Worm (Caenorhabditis elegans) whole organism, L3 larva: ENCODE measurements around the gene D1025.10.

ENCODE experiments used
- R02D3.7 ChIP-seq: fragments of 150-350 bp; optimal IDR thresholded peaks from 2 replicates; lab custom pipeline; 2014; ENCODE audit warnings: missing biosample characterization, missing genetic modification characterization
- ZK546.5 ChIP-seq: sonication (generic microtip); optimal IDR thresholded peaks from 2 replicates; lab custom pipeline; 2017; ENCODE audit warnings: missing biosample characterization, missing genetic modification characterization
- aly-2 ChIP-seq: fragments of 150-350 bp; optimal IDR thresholded peaks from 2 replicates; lab custom pipeline; 2014; ENCODE audit warnings: missing biosample characterization, missing genetic modification characterization
- ama-1 ChIP-seq: fragments of 150-350 bp; optimal IDR thresholded peaks from 2 replicates; lab custom pipeline; 2018
- ceh-16 ChIP-seq: sonication (generic microtip); optimal IDR thresholded peaks from 2 replicates; lab custom pipeline; 2017; ENCODE audit warnings: missing biosample characterization, missing genetic modification characterization
- ceh-28 ChIP-seq: fragments of 150-350 bp; optimal IDR thresholded peaks from 2 replicates; lab custom pipeline; 2014; ENCODE audit warnings: missing biosample characterization, missing genetic modification reagents, missing genetic modification characterization
- ceh-82 ChIP-seq: fragments of 150-350 bp; optimal IDR thresholded peaks from 2 replicates; lab custom pipeline; 2014; ENCODE audit warnings: missing biosample characterization, missing genetic modification characterization
- ceh-9 ChIP-seq: sonication (generic microtip); optimal IDR thresholded peaks from 2 replicates; lab custom pipeline; 2018; ENCODE audit warnings: missing biosample characterization, missing genetic modification characterization
- daf-12 ChIP-seq: fragments of 150-350 bp; optimal IDR thresholded peaks from 2 replicates; lab custom pipeline; 2014; ENCODE audit warnings: missing biosample characterization, missing genetic modification reagents, missing genetic modification characterization
- egl-27 ChIP-seq: sonication (generic microtip); optimal IDR thresholded peaks from 4 replicates; lab custom pipeline; 2017; ENCODE audit warnings: missing biosample characterization, missing genetic modification reagents, missing genetic modification characterization
- egl-5 ChIP-seq: fragments of 150-350 bp; optimal IDR thresholded peaks from 2 replicates; lab custom pipeline; 2017; ENCODE audit warnings: missing biosample characterization, missing genetic modification reagents, missing genetic modification characterization, inconsistent platforms
- elt-1 ChIP-seq: fragments of 150-350 bp; optimal IDR thresholded peaks from 2 replicates; lab custom pipeline; 2014; ENCODE audit warnings: missing biosample characterization, missing genetic modification characterization
- elt-2 ChIP-seq: sonication (generic microtip); optimal IDR thresholded peaks from 2 replicates; lab custom pipeline; 2016; ENCODE audit warnings: missing genetic modification reagents, mild to moderate bottlenecking, missing genetic modification characterization, missing compliant biosample characterization
- elt-3 ChIP-seq, 3 experiments: fragments of 150-350 bp in 1 of 3; sonication (generic microtip) in 2 of 3; optimal IDR thresholded peaks; 2 replicates in 2 of 3; 4 replicates in 1 of 3; lab custom pipeline; 2014 to 2017; ENCODE audit warnings: missing biosample characterization in 3 of 3, missing genetic modification characterization in 3 of 3
- eor-1 ChIP-seq, 2 experiments: fragments of 150-350 bp; optimal IDR thresholded peaks; 2 replicates each; lab custom pipeline; 2014 to 2018; ENCODE audit warnings: missing biosample characterization in 2 of 2, missing genetic modification characterization in 2 of 2
- fkh-10 ChIP-seq: sonication (generic microtip); optimal IDR thresholded peaks from 2 replicates; lab custom pipeline; 2017; ENCODE audit warnings: missing biosample characterization, missing genetic modification reagents, missing genetic modification characterization
- fkh-2 ChIP-seq: fragments of 150-350 bp; optimal IDR thresholded peaks from 2 replicates; lab custom pipeline; 2014; ENCODE audit warnings: missing biosample characterization, missing genetic modification reagents, missing genetic modification characterization
- fos-1 ChIP-seq: fragments of 150-350 bp; optimal IDR thresholded peaks from 2 replicates; lab custom pipeline; 2014; ENCODE audit warnings: missing biosample characterization, missing genetic modification characterization
- hmg-11 ChIP-seq: sonication (generic microtip); optimal IDR thresholded peaks from 2 replicates; lab custom pipeline; 2016; ENCODE audit warnings: missing genetic modification characterization, missing compliant biosample characterization
- jun-1 ChIP-seq: fragments of 150-350 bp; optimal IDR thresholded peaks from 2 replicates; lab custom pipeline; 2014; ENCODE audit warnings: missing biosample characterization, missing genetic modification reagents, missing genetic modification characterization
- lin-15B ChIP-seq: fragments of 150-350 bp; optimal IDR thresholded peaks from 2 replicates; lab custom pipeline; 2014; ENCODE audit warnings: missing biosample characterization, missing genetic modification characterization
- lin-39 ChIP-seq: fragments of 150-350 bp; optimal IDR thresholded peaks from 2 replicates; lab custom pipeline; 2018; ENCODE audit warnings: missing biosample characterization, missing genetic modification reagents, missing genetic modification characterization
- lsy-12 ChIP-seq: sonication (generic microtip); optimal IDR thresholded peaks from 2 replicates; lab custom pipeline; 2016; ENCODE audit warnings: mild to moderate bottlenecking, missing genetic modification characterization, missing compliant biosample characterization
- mdl-1 ChIP-seq: fragments of 150-350 bp; optimal IDR thresholded peaks from 2 replicates; lab custom pipeline; 2014; ENCODE audit warnings: missing biosample characterization, missing genetic modification characterization
- mml-1 ChIP-seq: fragments of 150-350 bp; sonication (generic microtip); optimal IDR thresholded peaks from 3 replicates; lab custom pipeline; 2014; ENCODE audit warnings: missing biosample characterization, missing genetic modification characterization
- nfya-1 ChIP-seq: sonication (generic microtip); optimal IDR thresholded peaks from 2 replicates; lab custom pipeline; 2017; ENCODE audit warnings: missing genetic modification characterization, mild to moderate bottlenecking, missing compliant biosample characterization, antibody characterized with exemption, moderate library complexity; ENCODE audit not compliant: insufficient read depth
- nhr-11 ChIP-seq: fragments of 150-350 bp; optimal IDR thresholded peaks from 2 replicates; lab custom pipeline; 2014; ENCODE audit warnings: missing biosample characterization, missing genetic modification characterization
- nhr-12 ChIP-seq: fragments of 150-350 bp; optimal IDR thresholded peaks from 2 replicates; lab custom pipeline; 2014; ENCODE audit warnings: missing biosample characterization, missing genetic modification characterization
- nhr-23 ChIP-seq: fragments of 150-350 bp; optimal IDR thresholded peaks from 2 replicates; lab custom pipeline; 2014; ENCODE audit warnings: missing biosample characterization, missing genetic modification reagents, missing genetic modification characterization
- nhr-237 ChIP-seq: fragments of 150-350 bp; optimal IDR thresholded peaks from 2 replicates; lab custom pipeline; 2014; ENCODE audit warnings: missing biosample characterization, missing genetic modification characterization
- nhr-25 ChIP-seq: sonication (generic microtip); optimal IDR thresholded peaks from 2 replicates; lab custom pipeline; 2017; ENCODE audit warnings: missing biosample characterization, missing genetic modification characterization
- nhr-28 ChIP-seq: fragments of 150-350 bp; optimal IDR thresholded peaks from 2 replicates; lab custom pipeline; 2014; ENCODE audit warnings: missing biosample characterization, missing genetic modification characterization
- nhr-43 ChIP-seq: sonication (generic microtip); optimal IDR thresholded peaks from 2 replicates; lab custom pipeline; 2016; ENCODE audit warnings: mild to moderate bottlenecking, missing genetic modification characterization, missing compliant biosample characterization; ENCODE audit not compliant: poor library complexity, severe bottlenecking
- nhr-67 ChIP-seq: fragments of 150-350 bp; optimal IDR thresholded peaks from 2 replicates; lab custom pipeline; 2014; ENCODE audit warnings: missing biosample characterization, missing genetic modification characterization
- nhr-76 ChIP-seq: fragments of 150-350 bp; sonication (generic microtip); optimal IDR thresholded peaks from 5 replicates; lab custom pipeline; 2014; ENCODE audit warnings: missing biosample characterization, missing genetic modification characterization
- nhr-77 ChIP-seq: fragments of 150-350 bp; optimal IDR thresholded peaks from 2 replicates; lab custom pipeline; 2014; ENCODE audit warnings: missing biosample characterization, missing genetic modification characterization
- pha-4 ChIP-seq: fragments of 150-350 bp; optimal IDR thresholded peaks from 2 replicates; lab custom pipeline; 2014; ENCODE audit warnings: missing biosample characterization, missing genetic modification reagents, missing genetic modification characterization
- pqm-1 ChIP-seq: fragments of 150-350 bp; optimal IDR thresholded peaks from 2 replicates; lab custom pipeline; 2017; ENCODE audit warnings: missing biosample characterization, missing genetic modification characterization, inconsistent platforms
- sea-2 ChIP-seq: fragments of 150-350 bp; sonication (generic microtip); optimal IDR thresholded peaks from 4 replicates; lab custom pipeline; 2014; ENCODE audit warnings: missing biosample characterization, missing genetic modification reagents, missing genetic modification characterization
- skn-1 ChIP-seq: fragments of 150-350 bp; optimal IDR thresholded peaks from 2 replicates; lab custom pipeline; 2014; ENCODE audit warnings: missing biosample characterization, missing genetic modification characterization
- snpc-4 ChIP-seq: fragments of 150-350 bp; optimal IDR thresholded peaks from 2 replicates; lab custom pipeline; 2014; ENCODE audit warnings: missing biosample characterization, missing genetic modification characterization
- tbx-2 ChIP-seq: sonication (generic microtip); optimal IDR thresholded peaks from 2 replicates; lab custom pipeline; 2016; ENCODE audit warnings: mild to moderate bottlenecking, missing genetic modification characterization, missing compliant biosample characterization
- unc-39 ChIP-seq: sonication (generic microtip); optimal IDR thresholded peaks from 4 replicates; lab custom pipeline; 2017; ENCODE audit warnings: missing biosample characterization, missing genetic modification characterization
- unc-62 ChIP-seq: fragments of 150-350 bp; sonication (generic microtip); optimal IDR thresholded peaks from 4 replicates; lab custom pipeline; 2014; ENCODE audit warnings: missing biosample characterization, missing genetic modification reagents, missing genetic modification characterization
- zag-1 ChIP-seq: fragments of 150-350 bp; optimal IDR thresholded peaks from 2 replicates; lab custom pipeline; 2014; ENCODE audit warnings: missing biosample characterization, missing genetic modification characterization
- ztf-11 ChIP-seq: fragments of 150-350 bp; optimal IDR thresholded peaks from 2 replicates; lab custom pipeline; 2014; ENCODE audit warnings: missing biosample characterization, missing genetic modification characterization
- ztf-4 ChIP-seq: fragments of 150-350 bp; optimal IDR thresholded peaks from 2 replicates; lab custom pipeline; 2014; ENCODE audit warnings: missing biosample characterization, missing genetic modification characterization

Gene D1025.10

DNA sequence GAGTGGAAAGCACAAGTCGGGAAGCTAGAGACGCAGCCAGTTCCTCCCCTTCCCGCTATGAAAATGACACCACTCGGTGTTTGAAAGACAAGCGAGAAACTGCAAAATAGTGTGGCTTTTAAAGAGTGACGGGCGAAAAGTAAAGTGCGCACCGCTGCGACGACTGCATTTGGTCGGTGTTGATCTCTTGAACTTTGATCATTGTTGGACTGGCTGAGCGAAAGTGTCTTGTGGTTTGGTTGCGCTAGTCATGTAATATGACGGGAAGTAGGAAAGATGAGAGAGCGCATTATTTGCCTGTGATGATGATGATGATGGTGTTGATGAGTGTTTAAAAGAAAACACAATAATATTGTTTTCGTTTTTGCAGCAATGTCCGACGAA, 43.6 kb downstream of the D1025.10 start (continued):
- no peak for TF ChIP-seq unc-39 (tag; lab: Kevin White, UChicago)

DNA sequence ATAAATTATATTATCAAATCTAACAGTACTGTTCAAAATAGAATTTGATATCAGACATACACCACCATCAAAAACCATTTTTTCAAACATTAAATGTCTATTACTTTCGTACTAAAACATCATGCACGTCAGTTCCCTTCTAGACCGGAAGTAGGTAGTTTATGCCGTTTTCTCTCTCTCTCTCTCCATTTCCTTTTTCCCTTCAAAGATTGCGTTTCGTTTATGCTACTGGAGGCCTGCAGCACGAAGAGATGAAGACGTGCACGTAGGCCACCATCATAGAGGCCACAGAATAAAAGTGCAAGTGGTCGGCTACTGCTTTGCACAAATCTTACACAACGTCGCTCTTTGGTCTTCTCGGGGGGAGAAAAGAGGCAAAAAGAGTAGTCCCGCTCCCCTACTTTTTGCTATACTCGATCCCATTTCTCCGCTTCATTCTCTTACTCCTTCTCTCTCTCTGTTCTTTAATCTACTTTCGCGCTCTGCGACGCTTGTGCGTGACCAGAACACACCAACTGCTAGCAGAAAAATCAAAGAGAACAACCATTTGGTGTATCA, 44.8 kb downstream of the D1025.10 start:
- TF ChIP-seq nhr-67 (tag; lab: Kevin White, UChicago) (no peak), fkh-2 (tag; lab: Kevin White, UChicago) (no peak), egl-5 (tag; lab: Kevin White, UChicago) (peak; percentile 22), nhr-28 (no peak), ztf-4 (tag; lab: Kevin White, UChicago) (no peak), eor-1 (tag; optimal IDR thresholded peaks at IDR 0.05; lab: Kevin White, UChicago) (no peak), aly-2 (tag; lab: Kevin White, UChicago) (no peak), sea-2 (GFP tag; lab: Kevin White, UChicago) (peak; percentile 48), unc-62 (GFP tag; lab: Kevin White, UChicago) (peak; percentile 33), nhr-77 (tag; lab: Kevin White, UChicago) (no peak), lin-39 (peak; percentile 89), mml-1 (tag; lab: Kevin White, UChicago) (no peak), nhr-23 (peak; percentile 31), pqm-1 (tag; lab: Kevin White, UChicago) (no peak), R02D3.7 (tag; lab: Kevin White, UChicago) (peak; percentile 32), ceh-82 (tag; lab: Kevin White, UChicago) (peak; percentile 48), daf-12 (tag; lab: Kevin White, UChicago) (peak; percentile 61), lsy-12 (tag; lab: Kevin White, UChicago) (no peak), nhr-12 (tag; lab: Kevin White, UChicago) (no peak), elt-3 (tag; optimal IDR thresholded peaks at IDR 0.05; lab: Kevin White, UChicago) (peak in 1 of 3 experiments; percentile 59), unc-39 (tag; lab: Kevin White, UChicago) (no peak), pha-4 (tag; lab: Kevin White, UChicago) (peak; percentile 70), elt-1 (tag; lab: Kevin White, UChicago) (peak; percentile 36), ceh-9 (tag; lab: Kevin White, UChicago) (peak; percentile 8), zag-1 (tag; lab: Kevin White, UChicago) (no peak), nhr-25 (tag; lab: Kevin White, UChicago) (peak; percentile 74), lin-15B (tag; lab: Kevin White, UChicago) (peak; percentile 4), skn-1 (tag; lab: Kevin White, UChicago) (no peak), ceh-16 (tag; lab: Kevin White, UChicago) (no peak), ceh-28 (tag; lab: Kevin White, UChicago) (peak; percentile 39), nfya-1 (tag; lab: Kevin White, UChicago) (peak; percentile 65), fkh-10 (GFP tag; lab: Kevin White, UChicago) (peak; percentile 73), mdl-1 (tag; lab: Kevin White, UChicago) (peak; percentile 63), nhr-76 (tag; lab: Kevin White, UChicago) (no peak), ama-1 (lab: Kevin White, UChicago) (no peak), jun-1 (tag; lab: Kevin White, UChicago) (peak; percentile 33), tbx-2 (tag; lab: Kevin White, UChicago) (peak; percentile 70), hmg-11 (tag; lab: Kevin White, UChicago) (peak; percentile 17), elt-2 (tag; lab: Kevin White, UChicago) (peak; percentile 22), fos-1 (tag; lab: Kevin White, UChicago) (peak; percentile 15), egl-27 (peak; percentile 12), nhr-237 (no peak), nhr-43 (tag; lab: Kevin White, UChicago) (peak; percentile 52), ztf-11 (tag; lab: Kevin White, UChicago) (no peak), ZK546.5 (tag; lab: Kevin White, UChicago) (no peak), snpc-4 (tag; lab: Kevin White, UChicago) (no peak), nhr-11 (tag; lab: Kevin White, UChicago) (peak; percentile 61)
